Worm (Caenorhabditis elegans): Measurements from ENCODE around the gene duxl-1.

ce11 chrII:1651804-1652203 is 11.7 kb upstream of the duxl-1 start, which contains the start of gene fbxb-16:
- TF ChIP-seq pqm-1 (tag; optimal IDR thresholded peaks at IDR 0.05) (no peak), dve-1 (tag; optimal IDR thresholded peaks at IDR 0.05) (no peak), ceh-18 (tag; optimal IDR thresholded peaks at IDR 0.05) (no peak), pha-4 (tag; optimal IDR thresholded peaks at IDR 0.05) (no peak), ceh-31 (tag; optimal IDR thresholded peaks at IDR 0.05) (no peak), lim-6 (tag; optimal IDR thresholded peaks at IDR 0.05) (no peak), rnt-1 (tag; optimal IDR thresholded peaks at IDR 0.05) (no peak), ceh-30 (tag; optimal IDR thresholded peaks at IDR 0.05) (no peak), nhr-232 (tag; optimal IDR thresholded peaks at IDR 0.05) (no peak), ceh-9 (tag; optimal IDR thresholded peaks at IDR 0.05) (no peak)
